Worm (Caenorhabditis elegans) whole organism, midembryonic: Measurements from ENCODE around the gene sqst-3.

Experiments
- cog-1 ChIP-seq: sonication (generic microtip); optimal IDR thresholded peaks from 2 replicates; lab custom pipeline; 2016; ENCODE audit warnings: missing genetic modification characterization, missing compliant biosample characterization
- flt-1 ChIP-seq: fragments of 200-800 bp; sonication (Bioruptor generic); IDR thresholded peaks from 2 replicates; pipeline ENCODE4 v1.3.6; 2022; ENCODE audit warnings: missing genetic modification characterization, missing compliant biosample characterization
- med-1 ChIP-seq: sonication (generic microtip); optimal IDR thresholded peaks from 2 replicates; lab custom pipeline; 2017; ENCODE audit warnings: missing genetic modification characterization, mild to moderate bottlenecking, missing compliant biosample characterization, antibody characterized with exemption, missing genetic modification reagents; ENCODE audit not compliant: insufficient read depth
- ref-1 ChIP-seq: fragments of 200-800 bp; sonication (Bioruptor generic); conservative IDR thresholded peaks from 2 replicates; pipeline ENCODE4 v1.3.6; 2022; ENCODE audit warnings: missing genetic modification reagents, missing genetic modification characterization, missing compliant biosample characterization
- tab-1 ChIP-seq: fragments of 200-800 bp; sonication (Bioruptor generic); IDR thresholded peaks from 2 replicates; pipeline ENCODE4 v1.3.6; 2022; ENCODE audit warnings: missing genetic modification characterization, missing compliant biosample characterization

- TF ChIP-seq tab-1 (GFP tag; lab: Robert Waterston, UW), result no peak
- TF ChIP-seq flt-1 (GFP tag; lab: Robert Waterston, UW), result no peak
- no peak for TF ChIP-seq ref-1
- no peak for TF ChIP-seq med-1 (GFP tag; lab: Kevin White, UChicago)
- no peak for TF ChIP-seq cog-1
Measured at ce11 chrV:19201190-19201589, 29.4 kb upstream of the sqst-3 start.
